Worm (Caenorhabditis elegans): ENCODE results near the gene col-109.

Gene col-109

DNA sequence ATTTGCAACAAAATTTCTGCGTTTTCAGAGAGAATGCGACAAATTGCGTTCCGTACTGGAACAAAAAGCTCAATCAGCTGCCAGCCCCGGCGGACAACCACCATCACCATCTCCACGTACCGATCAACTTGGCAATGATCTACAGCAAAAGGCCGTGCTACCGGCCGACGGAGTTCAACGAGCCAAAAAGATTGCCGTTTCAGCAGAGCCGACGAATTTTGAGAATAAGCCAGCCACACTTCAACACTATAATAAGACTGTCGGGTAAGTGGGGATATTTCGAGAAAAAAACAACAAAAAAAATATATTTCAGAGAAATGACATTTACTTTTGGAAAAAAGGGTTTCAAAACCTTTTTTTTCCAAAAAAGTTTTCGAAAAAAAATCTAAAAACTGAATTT is 42.6 kb upstream of the col-109 start:
- TF ChIP-seq nfya-1 (tag; optimal IDR thresholded peaks at IDR 0.05) (no peak), lim-6 (tag; optimal IDR thresholded peaks at IDR 0.05) (no peak), unc-55 (GFP tag; optimal IDR thresholded peaks at IDR 0.05) (no peak), K09A11.1 (tag; optimal IDR thresholded peaks at IDR 0.05; ENCODE audit: insufficient read depth) (no peak)

DNA sequence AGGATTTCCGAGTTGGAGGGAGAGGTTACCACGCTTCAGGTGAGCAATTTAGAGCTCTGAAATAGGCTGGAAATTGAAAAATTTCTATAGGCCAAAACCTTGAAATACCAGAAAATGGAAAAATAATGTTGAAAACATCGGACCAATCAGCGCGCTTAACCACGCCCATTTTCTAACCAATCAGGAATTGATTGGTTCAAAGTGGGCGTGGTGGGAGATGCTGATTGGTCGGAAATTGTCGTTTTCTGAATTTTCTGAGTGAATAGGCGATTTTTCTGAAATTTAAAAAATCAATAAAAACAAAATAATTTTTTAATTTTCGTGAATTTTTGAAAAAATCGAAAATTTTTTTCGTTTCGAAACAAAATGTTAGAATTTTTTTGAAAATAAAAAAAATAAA is 40.9 kb upstream of the col-109 start:
- no peak for TF ChIP-seq npax-4 (tag; optimal IDR thresholded peaks at IDR 0.05)
- TF ChIP-seq nfya-1 (tag; optimal IDR thresholded peaks at IDR 0.05): peak; percentile 99

ce11 chrIV:1859365-1859982 is 39.4 kb upstream of the col-109 start:
- no peak for TF ChIP-seq ceh-14 (tag; optimal IDR thresholded peaks at IDR 0.05)
- no peak for TF ChIP-seq npax-4 (tag; optimal IDR thresholded peaks at IDR 0.05)
- TF ChIP-seq dmd-4 (tag; optimal IDR thresholded peaks at IDR 0.05; ENCODE audit: borderline replicate concordance): no peak
- no peak for TF ChIP-seq ahr-1 (tag; optimal IDR thresholded peaks at IDR 0.05)
- no peak for TF ChIP-seq nfya-1 (tag; optimal IDR thresholded peaks at IDR 0.05)
- TF ChIP-seq pha-4 (tag; optimal IDR thresholded peaks at IDR 0.05): no peak
- no peak for TF ChIP-seq fkh-6 (tag; optimal IDR thresholded peaks at IDR 0.05)
- TF ChIP-seq che-1 (tag; optimal IDR thresholded peaks at IDR 0.05): no peak
- TF ChIP-seq hlh-8 (tag; optimal IDR thresholded peaks at IDR 0.05): no peak
- no peak for TF ChIP-seq hlh-15 (tag; optimal IDR thresholded peaks at IDR 0.05)
- no peak for TF ChIP-seq unc-55 (GFP tag; optimal IDR thresholded peaks at IDR 0.05)

ce11 chrIV:1857866-1858271 is 37.8 kb upstream of the col-109 start:
- TF ChIP-seq ceh-45 (GFP tag; IDR thresholded peaks at IDR 0.05) (no peak), rnt-1 (tag; optimal IDR thresholded peaks at IDR 0.05) (peak; percentile 50), ceh-2 (tag; optimal IDR thresholded peaks at IDR 0.05) (peak; percentile 23), nhr-11 (tag; optimal IDR thresholded peaks at IDR 0.05) (no peak), pros-1 (tag; optimal IDR thresholded peaks at IDR 0.05) (no peak), nfya-1 (tag; optimal IDR thresholded peaks at IDR 0.05) (peak; percentile 58), C08G9.2 (tag; optimal IDR thresholded peaks at IDR 0.05) (peak; percentile 1), ceh-34 (tag; optimal IDR thresholded peaks at IDR 0.05) (peak; percentile 61), ceh-6 (GFP tag; optimal IDR thresholded peaks at IDR 0.05) (no peak), pag-3 (tag; optimal IDR thresholded peaks at IDR 0.05; ENCODE audit: borderline replicate concordance) (no peak), nhr-232 (tag; optimal IDR thresholded peaks at IDR 0.05) (no peak), fkh-10 (GFP tag; optimal IDR thresholded peaks at IDR 0.05) (no peak), unc-3 (GFP tag; conservative IDR thresholded peaks at IDR 0.05) (no peak), unc-3 (tag; optimal IDR thresholded peaks at IDR 0.05) (no peak), unc-55 (GFP tag; optimal IDR thresholded peaks at IDR 0.05) (peak; percentile 69), ceh-31 (tag; optimal IDR thresholded peaks at IDR 0.05) (peak; percentile 50), madf-2 (tag; optimal IDR thresholded peaks at IDR 0.05) (no peak), ceh-18 (tag; optimal IDR thresholded peaks at IDR 0.05) (peak; percentile 95), K02D7.2 (tag; optimal IDR thresholded peaks at IDR 0.05) (no peak), sox-2 (GFP tag; IDR thresholded peaks at IDR 0.05) (no peak), tbx-2 (tag; optimal IDR thresholded peaks at IDR 0.05) (peak; percentile 14), ceh-30 (tag; optimal IDR thresholded peaks at IDR 0.05) (no peak), unc-86 (tag; optimal IDR thresholded peaks at IDR 0.05) (no peak), F13H6.1 (tag; optimal IDR thresholded peaks at IDR 0.05) (peak; percentile 60), ahr-1 (tag; optimal IDR thresholded peaks at IDR 0.05) (no peak), ceh-48 (tag; optimal IDR thresholded peaks at IDR 0.05) (no peak), hlh-15 (tag; optimal IDR thresholded peaks at IDR 0.05) (no peak), pqm-1 (tag; optimal IDR thresholded peaks at IDR 0.05) (peak; percentile 17), elt-2 (tag; optimal IDR thresholded peaks at IDR 0.05) (no peak), hlh-13 (GFP tag; optimal IDR thresholded peaks at IDR 0.05) (no peak), hlh-30 (tag; optimal IDR thresholded peaks at IDR 0.05; ENCODE audit: insufficient read depth) (peak; percentile 83), unc-42 (tag; optimal IDR thresholded peaks at IDR 0.05) (peak; percentile 61), dve-1 (tag; optimal IDR thresholded peaks at IDR 0.05) (peak; percentile 28), ref-2 (tag; optimal IDR thresholded peaks at IDR 0.05) (no peak), odd-2 (tag; optimal IDR thresholded peaks at IDR 0.05) (no peak), hlh-8 (tag; optimal IDR thresholded peaks at IDR 0.05) (no peak), ceh-14 (tag; optimal IDR thresholded peaks at IDR 0.05) (no peak), fkh-6 (tag; optimal IDR thresholded peaks at IDR 0.05) (no peak), ets-4 (tag; optimal IDR thresholded peaks at IDR 0.05) (no peak), mec-3 (tag; optimal IDR thresholded peaks at IDR 0.05; ENCODE audit: borderline replicate concordance) (peak; percentile 53)

Data from whole organism, late embryonic.